Fruit fly (Drosophila melanogaster) whole organism, adult: ENCODE results near the gene CG4572.
A peak's percentile ranks its signal among the peaks of the same experiment; 100 is the strongest.

Source experiments
- CG11617 ChIP-seq: fragments of 200-800 bp; sonication (Bioruptor generic); optimal IDR thresholded peaks from 2 replicates; lab custom pipeline; 2017; ENCODE audit warnings: mild to moderate bottlenecking, missing biosample characterization, missing genetic modification reagents, missing genetic modification characterization
- CG12768 ChIP-seq: fragments of 200-800 bp; sonication (Bioruptor generic); optimal IDR thresholded peaks from 2 replicates; lab custom pipeline; 2017; ENCODE audit warnings: missing biosample characterization, missing genetic modification characterization, mild to moderate bottlenecking, moderate library complexity, missing genetic modification reagents
- CG14711 ChIP-seq: fragments of 200-800 bp; sonication (Bioruptor generic); optimal IDR thresholded peaks from 2 replicates; lab custom pipeline; 2018; ENCODE audit warnings: missing biosample characterization, mild to moderate bottlenecking, missing genetic modification characterization, moderate library complexity
- CG5204 ChIP-seq: fragments of 200-800 bp; sonication (Bioruptor generic); optimal IDR thresholded peaks from 2 replicates; lab custom pipeline; 2016; ENCODE audit warnings: missing biosample characterization, missing genetic modification characterization
- CG7101 ChIP-seq: fragments of 200-800 bp; sonication (Bioruptor generic); optimal IDR thresholded peaks from 2 replicates; lab custom pipeline; 2018; ENCODE audit warnings: missing biosample characterization, mild to moderate bottlenecking, missing genetic modification characterization, moderate library complexity
- Hr96 ChIP-seq: fragments of 200-800 bp; sonication (Bioruptor generic); optimal IDR thresholded peaks from 2 replicates; lab custom pipeline; 2016; ENCODE audit warnings: missing biosample characterization, missing genetic modification characterization
- Mnt ChIP-seq: fragments of 200-800 bp; sonication (Bioruptor generic); optimal IDR thresholded peaks from 2 replicates; lab custom pipeline; 2016; ENCODE audit warnings: missing biosample characterization, mild to moderate bottlenecking, missing genetic modification characterization
- bab1 ChIP-seq: fragments of 200-800 bp; sonication (Bioruptor generic); optimal IDR thresholded peaks from 3 replicates; lab custom pipeline; 2019; ENCODE audit warnings: missing biosample characterization, mild to moderate bottlenecking, missing genetic modification characterization, moderate library complexity
- cic ChIP-seq: fragments of 200-800 bp; sonication (Bioruptor generic); optimal IDR thresholded peaks from 2 replicates; lab custom pipeline; 2017; ENCODE audit warnings: missing biosample characterization, mild to moderate bottlenecking, missing genetic modification characterization, moderate library complexity
- cnc ChIP-seq, 2 experiments: fragments of >200 bp; optimal IDR thresholded peaks; 2 replicates each; lab custom pipeline; 2017
- kay ChIP-seq: fragments of 200-800 bp; sonication (Bioruptor generic); peaks from one replicate; lab custom pipeline; 2016; ENCODE audit warnings: missing biosample characterization, missing genetic modification characterization, borderline replicate concordance
- ovo ChIP-seq: fragments of 200-800 bp; sonication (Bioruptor generic); optimal IDR thresholded peaks from 2 replicates; lab custom pipeline; 2016; ENCODE audit warnings: missing biosample characterization, missing genetic modification characterization
- tj ChIP-seq: fragments of 200-800 bp; sonication (Bioruptor generic); optimal IDR thresholded peaks from 3 replicates; lab custom pipeline; 2017; ENCODE audit warnings: missing biosample characterization, mild to moderate bottlenecking, missing genetic modification characterization, moderate library complexity

DNA sequence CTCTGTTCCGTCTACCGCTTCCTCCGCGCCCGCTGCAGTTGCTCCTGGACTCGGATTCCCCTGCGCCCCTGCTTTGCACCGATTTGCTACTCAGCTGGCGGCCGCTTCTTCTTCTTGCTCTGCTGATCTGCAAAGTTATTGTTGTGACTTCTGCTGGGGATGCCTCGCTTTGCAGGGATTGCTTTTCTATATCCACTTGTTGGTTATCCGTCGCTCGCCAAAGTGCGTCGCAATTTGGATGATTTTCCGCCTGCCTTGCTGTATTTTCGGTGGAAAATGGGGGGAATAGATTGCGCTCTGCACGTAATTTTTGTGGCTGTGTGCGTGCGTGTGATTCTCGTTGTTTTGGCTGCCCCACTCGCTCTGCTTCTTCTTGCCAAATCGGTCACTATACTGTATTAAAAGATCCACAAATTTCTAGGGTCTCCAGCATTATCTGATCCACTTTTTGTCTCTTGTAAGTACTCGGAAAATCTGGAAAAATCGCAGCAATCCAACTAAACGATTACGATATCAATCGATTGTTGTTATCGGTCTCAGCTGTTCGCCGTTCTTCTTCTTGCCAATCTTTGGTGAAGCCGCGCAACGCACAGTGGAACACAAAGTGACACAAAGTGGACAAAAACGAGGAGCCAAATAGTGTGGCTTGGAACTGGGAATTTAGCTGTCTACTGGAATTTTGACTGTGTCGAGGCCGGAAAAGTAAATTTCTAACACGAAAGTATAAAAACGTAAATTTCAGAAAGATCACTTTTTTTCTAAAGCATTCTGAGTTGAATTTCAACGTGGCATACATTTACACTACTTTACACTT lies 38.9 kb upstream of the CG4572 start, which contains the start of gene ClpX:
- TF ChIP-seq tj (GFP tag; lab: Kevin White, UChicago), result peak; percentile 64
- peak; percentile 68 for TF ChIP-seq bab1 (GFP tag; lab: Kevin White, UChicago)
- TF ChIP-seq CG5204, result no peak
- peak; percentile 37 for TF ChIP-seq cic
- no peak for TF ChIP-seq kay (GFP tag; lab: Kevin White, UChicago)
- TF ChIP-seq ovo (GFP tag; lab: Kevin White, UChicago), result no peak
- TF ChIP-seq CG11617 (GFP tag; lab: Kevin White, UChicago), result peak; percentile 12
- TF ChIP-seq CG12768 (GFP tag; lab: Kevin White, UChicago), result no peak
- TF ChIP-seq CG7101, result no peak
- TF ChIP-seq cnc (optimal IDR thresholded peaks at IDR 0.05; lab: Kevin White, UChicago), result no peak
- TF ChIP-seq Hr96, result no peak
- TF ChIP-seq CG14711 (tag; lab: Kevin White, UChicago), result no peak
- TF ChIP-seq Mnt, result peak; percentile 82
